Fruit fly (Drosophila melanogaster) whole organism, embryonic: ENCODE data around the gene Tim17b1.

Source experiments
- Bdp1 ChIP-seq: fragments of 200-800 bp; sonication (Bioruptor generic); optimal IDR thresholded peaks from 3 replicates; lab custom pipeline; 2016; ENCODE audit warnings: missing biosample characterization, missing genetic modification characterization
- CG1233 ChIP-seq: fragments of 200-800 bp; sonication (Bioruptor generic); optimal IDR thresholded peaks from 4 replicates; lab custom pipeline; 2018; ENCODE audit warnings: missing biosample characterization, mild to moderate bottlenecking, missing genetic modification characterization
- CG12769 ChIP-seq: fragments of 200-800 bp; sonication (Bioruptor generic); optimal IDR thresholded peaks from 2 replicates; lab custom pipeline; 2019; ENCODE audit warnings: missing biosample characterization, mild to moderate bottlenecking, missing genetic modification characterization, moderate library complexity
- CG13775 ChIP-seq: fragments of 200-800 bp; sonication (Bioruptor generic); optimal IDR thresholded peaks from 3 replicates; lab custom pipeline; 2017; ENCODE audit warnings: missing biosample characterization, mild to moderate bottlenecking, missing genetic modification characterization
- CG13894 ChIP-seq: fragments of 200-800 bp; sonication (Bioruptor generic); optimal IDR thresholded peaks from 3 replicates; lab custom pipeline; 2018; ENCODE audit warnings: missing biosample characterization, mild to moderate bottlenecking, missing genetic modification characterization, moderate library complexity
- CG17385 ChIP-seq: fragments of 200-800 bp; sonication (Bioruptor generic); optimal IDR thresholded peaks from 3 replicates; lab custom pipeline; 2018; ENCODE audit warnings: missing biosample characterization, mild to moderate bottlenecking, missing genetic modification characterization
- CG18262 ChIP-seq: fragments of 200-800 bp; optimal IDR thresholded peaks from 3 replicates; lab custom pipeline; 2019; ENCODE audit warnings: missing biosample characterization, mild to moderate bottlenecking, missing genetic modification characterization, moderate library complexity
- CG2678 ChIP-seq: fragments of 200-800 bp; sonication (Bioruptor generic); optimal IDR thresholded peaks from 3 replicates; lab custom pipeline; 2019; ENCODE audit warnings: missing biosample characterization, mild to moderate bottlenecking, missing genetic modification characterization, moderate library complexity
- CG30403 ChIP-seq: fragments of 200-800 bp; sonication (Bioruptor generic); optimal IDR thresholded peaks from 3 replicates; lab custom pipeline; 2016; ENCODE audit warnings: missing biosample characterization, missing genetic modification characterization
- CG31224 ChIP-seq: fragments of 200-800 bp; sonication (Bioruptor generic); IDR thresholded peaks from 2 replicates; pipeline ENCODE4 v1.3.6; 2022; ENCODE audit warnings: missing biosample characterization, missing genetic modification characterization
- CG3281 ChIP-seq: fragments of 200-800 bp; sonication (Bioruptor generic); optimal IDR thresholded peaks from 3 replicates; lab custom pipeline; 2017; ENCODE audit warnings: missing biosample characterization, mild to moderate bottlenecking, missing genetic modification characterization
- CG34376 ChIP-seq: fragments of 200-800 bp; sonication (Bioruptor generic); optimal IDR thresholded peaks from 2 replicates; lab custom pipeline; 2018; ENCODE audit warnings: missing biosample characterization, mild to moderate bottlenecking, missing genetic modification characterization
- CG42726 ChIP-seq: fragments of 200-800 bp; sonication (Bioruptor generic); IDR thresholded peaks from 2 replicates; pipeline ENCODE4 v1.3.6; 2022; ENCODE audit warnings: missing biosample characterization, missing genetic modification characterization; ENCODE audit not compliant: partially characterized antibody
- CG4360 ChIP-seq: fragments of 200-800 bp; sonication (Bioruptor generic); IDR thresholded peaks from 2 replicates; pipeline ENCODE4 v1.3.6; 2022; ENCODE audit warnings: missing biosample characterization, missing genetic modification characterization
- CG6654 ChIP-seq: fragments of 200-800 bp; sonication (Bioruptor generic); optimal IDR thresholded peaks from 2 replicates; lab custom pipeline; 2017; ENCODE audit warnings: missing biosample characterization, mild to moderate bottlenecking, missing genetic modification characterization
- CG7928 ChIP-seq: fragments of 200-800 bp; sonication (Bioruptor generic); optimal IDR thresholded peaks from 2 replicates; lab custom pipeline; 2017; ENCODE audit warnings: missing biosample characterization, mild to moderate bottlenecking, missing genetic modification characterization
- CG8089 ChIP-seq: fragments of 200-800 bp; sonication (Bioruptor generic); optimal IDR thresholded peaks from 3 replicates; lab custom pipeline; 2016; ENCODE audit warnings: missing biosample characterization, missing genetic modification characterization
- CG9932 ChIP-seq: fragments of 200-800 bp; sonication (Bioruptor generic); IDR thresholded peaks from 2 replicates; pipeline ENCODE4 v1.3.6; 2022; ENCODE audit warnings: missing biosample characterization, missing genetic modification characterization
- D19A ChIP-seq: fragments of 200-800 bp; optimal IDR thresholded peaks from 3 replicates; lab custom pipeline; 2019; ENCODE audit warnings: missing biosample characterization, mild to moderate bottlenecking, missing genetic modification characterization, moderate library complexity
- Dfd ChIP-seq, 2 experiments: fragments of >200 bp; optimal IDR thresholded peaks; 2 replicates each; lab custom pipeline; 2017; ENCODE audit warnings: missing biosample characterization in 2 of 2, missing genetic modification characterization in 2 of 2
- Dp ChIP-seq: fragments of 200-800 bp; sonication (Bioruptor generic); optimal IDR thresholded peaks from 2 replicates; lab custom pipeline; 2018; ENCODE audit warnings: missing biosample characterization, mild to moderate bottlenecking, missing genetic modification characterization, moderate library complexity
- GATAe ChIP-seq: fragments of 200-800 bp; sonication (Bioruptor generic); conservative IDR thresholded peaks from 2 replicates; pipeline ENCODE4 v1.3.6; 2022; ENCODE audit warnings: missing biosample characterization, missing genetic modification characterization
- H15 ChIP-seq: fragments of 200-800 bp; sonication (Bioruptor generic); IDR thresholded peaks from 3 replicates; pipeline ENCODE4 v1.3.6; 2022; ENCODE audit warnings: missing biosample characterization, missing genetic modification characterization
- HLH4C ChIP-seq: fragments of 200-800 bp; sonication (Bioruptor generic); IDR thresholded peaks from 3 replicates; pipeline ENCODE4 v1.3.6; 2022; ENCODE audit warnings: missing biosample characterization, missing genetic modification characterization; ENCODE audit not compliant: partially characterized antibody
- HmgD ChIP-seq: fragments of 200-800 bp; sonication (Bioruptor generic); optimal IDR thresholded peaks from 3 replicates; lab custom pipeline; 2016; ENCODE audit warnings: missing biosample characterization, missing genetic modification characterization
- Hmr ChIP-seq: fragments of 200-800 bp; sonication (Bioruptor generic); optimal IDR thresholded peaks from 3 replicates; lab custom pipeline; 2017; ENCODE audit warnings: mild to moderate bottlenecking, missing biosample characterization, missing genetic modification reagents, missing genetic modification characterization
- Kr ChIP-seq: fragments of 200-800 bp; sonication (Bioruptor generic); optimal IDR thresholded peaks from 2 replicates; lab custom pipeline; 2017; ENCODE audit warnings: missing biosample characterization, mild to moderate bottlenecking, missing genetic modification characterization
- Nf-YC ChIP-seq: fragments of 200-800 bp; optimal IDR thresholded peaks from 3 replicates; lab custom pipeline; 2019; ENCODE audit warnings: missing biosample characterization, mild to moderate bottlenecking, missing genetic modification characterization, moderate library complexity
- PHDP ChIP-seq: fragments of 200-800 bp; sonication (Bioruptor generic); optimal IDR thresholded peaks from 3 replicates; lab custom pipeline; 2018; ENCODE audit warnings: missing biosample characterization, mild to moderate bottlenecking, missing genetic modification characterization, moderate library complexity
- Sox100B ChIP-seq: fragments of 200-800 bp; sonication (Bioruptor generic); optimal IDR thresholded peaks from 3 replicates; lab custom pipeline; 2018; ENCODE audit warnings: missing biosample characterization, mild to moderate bottlenecking, missing genetic modification characterization
- Stat92E ChIP-seq, 3 experiments: fragments of >200 bp in 2 of 3; fragments of 200-800 bp in 1 of 3; sonication (Bioruptor generic) in 1 of 3; optimal IDR thresholded peaks; 2 replicates each; lab custom pipeline; 2017 to 2019; ENCODE audit warnings: missing biosample characterization in 3 of 3, missing genetic modification characterization in 3 of 3, mild to moderate bottlenecking in 1 of 3, moderate library complexity in 1 of 3
- TFAM ChIP-seq: fragments of 200-800 bp; sonication (Bioruptor generic); optimal IDR thresholded peaks from 2 replicates; lab custom pipeline; 2017; ENCODE audit warnings: missing biosample characterization, missing genetic modification characterization, inconsistent platforms
- bowl ChIP-seq: fragments of 200-800 bp; sonication (Bioruptor generic); IDR thresholded peaks from 2 replicates; pipeline ENCODE4 v1.3.6; 2022; ENCODE audit warnings: missing biosample characterization, missing genetic modification characterization
- crp ChIP-seq, 2 experiments: fragments of 200-800 bp; sonication (Bioruptor generic); optimal IDR thresholded peaks; 2 replicates in 1 of 2; 3 replicates in 1 of 2; lab custom pipeline; 2017; ENCODE audit warnings: missing biosample characterization in 2 of 2, missing genetic modification characterization in 2 of 2, mild to moderate bottlenecking in 1 of 2, moderate library complexity in 1 of 2
- dati ChIP-seq: fragments of 200-800 bp; sonication (Bioruptor generic); IDR thresholded peaks from 2 replicates; pipeline ENCODE4 v1.3.6; 2022; ENCODE audit warnings: missing biosample characterization, missing genetic modification characterization
- gro ChIP-seq: fragments of 200-800 bp; sonication (Bioruptor generic); optimal IDR thresholded peaks from 2 replicates; lab custom pipeline; 2016; ENCODE audit warnings: missing biosample characterization, missing genetic modification characterization
- gsb ChIP-seq: fragments of 200-800 bp; sonication (Bioruptor generic); IDR thresholded peaks from 2 replicates; pipeline ENCODE4 v1.3.6; 2022; ENCODE audit warnings: missing biosample characterization, missing genetic modification characterization
- kah ChIP-seq: fragments of 200-800 bp; sonication (Bioruptor generic); optimal IDR thresholded peaks from 2 replicates; lab custom pipeline; 2018; ENCODE audit warnings: missing biosample characterization, mild to moderate bottlenecking, missing genetic modification characterization
- klu ChIP-seq: fragments of 200-800 bp; sonication (Bioruptor generic); IDR thresholded peaks from 2 replicates; pipeline ENCODE4 v1.3.6; 2022; ENCODE audit warnings: missing biosample characterization, missing genetic modification characterization
- lov ChIP-seq, 2 experiments: fragments of 200-800 bp in 1 of 2; fragments of >200 bp in 1 of 2; sonication (Bioruptor generic) in 1 of 2; IDR thresholded peaks in 1 of 2; optimal IDR thresholded peaks in 1 of 2; 2 replicates in 1 of 2; 3 replicates in 1 of 2; pipeline versions ENCODE4 v1.3.6 to Lab custom; 2017 to 2022; ENCODE audit warnings: missing biosample characterization in 1 of 2, missing genetic modification characterization in 1 of 2
- mld ChIP-seq: fragments of 200-800 bp; sonication (Bioruptor generic); IDR thresholded peaks from 3 replicates; pipeline ENCODE4 v1.3.6; 2022; ENCODE audit warnings: missing biosample characterization, missing genetic modification characterization; ENCODE audit not compliant: partially characterized antibody
- pan ChIP-seq, 4 experiments: fragments of >200 bp in 3 of 4; fragments of 200-800 bp in 1 of 4; sonication (Bioruptor generic) in 1 of 4; optimal IDR thresholded peaks in 3 of 4; IDR thresholded peaks in 1 of 4; 2 replicates each; pipeline versions ENCODE4 v1.3.6 to Lab custom; 2017 to 2022; ENCODE audit warnings: missing biosample characterization in 2 of 4, missing genetic modification characterization in 2 of 4, mixed read lengths in 1 of 4
- pb ChIP-seq: fragments of 200-800 bp; sonication (Bioruptor generic); optimal IDR thresholded peaks from 3 replicates; lab custom pipeline; 2016; ENCODE audit warnings: missing biosample characterization, missing genetic modification characterization
- pita ChIP-seq: fragments of 200-800 bp; sonication (Bioruptor generic); optimal IDR thresholded peaks from 2 replicates; lab custom pipeline; 2017; ENCODE audit warnings: missing biosample characterization, mild to moderate bottlenecking, missing genetic modification characterization
- pnt ChIP-seq: fragments of 200-800 bp; sonication (Bioruptor generic); optimal IDR thresholded peaks from 3 replicates; lab custom pipeline; 2016; ENCODE audit warnings: missing biosample characterization, missing genetic modification characterization
- stwl ChIP-seq: fragments of 200-800 bp; sonication (Bioruptor generic); optimal IDR thresholded peaks from 3 replicates; lab custom pipeline; 2018; ENCODE audit warnings: missing biosample characterization, mild to moderate bottlenecking, missing genetic modification characterization, moderate library complexity
- tap ChIP-seq: fragments of 200-800 bp; optimal IDR thresholded peaks from 3 replicates; lab custom pipeline; 2019; ENCODE audit warnings: missing biosample characterization, mild to moderate bottlenecking, missing genetic modification characterization, moderate library complexity
- yki ChIP-seq: fragments of >200 bp; optimal IDR thresholded peaks from 3 replicates; lab custom pipeline; 2018
- zfh1 ChIP-seq: fragments of 200-800 bp; sonication (Bioruptor generic); IDR thresholded peaks from 3 replicates; pipeline ENCODE4 v1.3.6; 2022; ENCODE audit warnings: missing biosample characterization, missing genetic modification characterization

The Tim17b1 gene

dm6 chr3R:5251243-5251865 is 48.6 kb upstream of the Tim17b1 start, which contains the start of gene CtsF (continued):
- TF ChIP-seq pan (optimal IDR thresholded peaks at IDR 0.05; lab: Kevin White, UChicago) (no peak), pan (GFP tag; optimal IDR thresholded peaks at IDR 0.05 in 1 of 2, IDR thresholded peaks at IDR 0.05 in 1 of 2) (peak in 1 of 2 experiments; percentile 19), CG2678 (tag; lab: Kevin White, UChicago) (peak; percentile 3), pnt (GFP tag; lab: Kevin White, UChicago) (no peak), stwl (tag; lab: Kevin White, UChicago) (peak; percentile 78), CG12769 (peak; percentile 84), PHDP (tag; lab: Kevin White, UChicago) (no peak), CG34376 (GFP tag; lab: Kevin White, UChicago) (peak; percentile 42), CG4360 (GFP tag; lab: Robert Waterston, UW) (peak; percentile 45), pb (GFP tag; lab: Kevin White, UChicago) (no peak), Dfd (GFP tag; optimal IDR thresholded peaks at IDR 0.05; lab: Kevin White, UChicago) (no peak), CG1233 (GFP tag; lab: Kevin White, UChicago) (peak; percentile 38), zfh1 (no peak), bowl (GFP tag; lab: Robert Waterston, UW) (no peak), Kr (GFP tag; lab: Kevin White, UChicago) (no peak), Stat92E (GFP tag; optimal IDR thresholded peaks at IDR 0.05; lab: Kevin White, UChicago) (peak in 1 of 3 experiments; percentile 27), Dp (GFP tag; lab: Kevin White, UChicago) (peak; percentile 92), CG7928 (GFP tag; lab: Kevin White, UChicago) (no peak), H15 (GFP tag; lab: Robert Waterston, UW) (no peak), gsb (no peak), crp (GFP tag; optimal IDR thresholded peaks at IDR 0.05; lab: Kevin White, UChicago) (peak in 1 of 2 experiments; percentile 67), Sox100B (no peak), Bdp1 (GFP tag; lab: Kevin White, UChicago) (no peak), klu (GFP tag; lab: Robert Waterston, UW) (no peak), pita (no peak), lov (optimal IDR thresholded peaks at IDR 0.05; lab: Kevin White, UChicago) (no peak), lov (GFP tag; IDR thresholded peaks at IDR 0.05; lab: Robert Waterston, UW) (0 out of 3 replicates have a peak, but pooled peaks have one; percentile 21), CG6654 (GFP tag; lab: Kevin White, UChicago) (no peak), CG3281 (GFP tag; lab: Kevin White, UChicago) (no peak), D19A (no peak), CG13894 (tag; lab: Kevin White, UChicago) (peak; percentile 64), HLH4C (GFP tag; lab: Robert Waterston, UW) (peak; percentile 100), CG8089 (GFP tag; lab: Kevin White, UChicago) (no peak), TFAM (no peak), Hmr (GFP tag; lab: Kevin White, UChicago) (peak; percentile 67), HmgD (GFP tag; lab: Kevin White, UChicago) (peak; percentile 30), CG9932 (GFP tag; lab: Robert Waterston, UW) (peak; percentile 62), kah (peak; percentile 55), dati (no peak), gro (GFP tag; lab: Kevin White, UChicago) (peak; percentile 57), mld (GFP tag; lab: Robert Waterston, UW) (peak; percentile 99), CG30403 (GFP tag; lab: Kevin White, UChicago) (no peak), tap (tag; lab: Kevin White, UChicago) (peak; percentile 30), CG13775 (no peak), GATAe (GFP tag; lab: Robert Waterston, UW) (no peak), CG31224 (GFP tag; lab: Robert Waterston, UW) (no peak), CG17385 (GFP tag; lab: Kevin White, UChicago) (no peak), CG18262 (no peak), CG42726 (peak; percentile 98), Nf-YC (tag; lab: Kevin White, UChicago) (peak; percentile 49), yki (lab: Kevin White, UChicago) (no peak)
